Worm (Caenorhabditis elegans): ENCODE data around the gene F56D6.9.

DNA sequence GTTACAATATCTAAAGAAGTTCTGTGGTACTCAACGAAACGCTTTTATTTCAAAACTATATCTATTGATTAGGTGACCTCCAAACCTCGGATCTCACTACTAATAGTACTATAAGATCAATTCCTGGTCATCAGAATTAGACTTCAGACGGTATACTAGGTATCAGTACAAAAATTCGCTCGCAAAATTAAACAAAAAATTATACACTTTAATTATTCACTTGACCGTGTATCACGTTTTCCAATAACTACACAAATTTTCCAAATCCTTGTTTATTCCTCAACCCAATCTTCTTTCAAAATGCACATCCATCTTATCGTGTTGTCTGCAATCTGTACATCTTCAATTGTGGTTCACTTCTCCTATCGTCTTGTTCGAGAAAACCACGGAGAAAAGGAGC is 26.0 kb downstream of the F56D6.9 start, which contains the start of gene F56D6.23:
- TF ChIP-seq flt-1 (GFP tag; IDR thresholded peaks at IDR 0.05) = no peak
- no peak for TF ChIP-seq ama-1 (optimal IDR thresholded peaks at IDR 0.05)
- TF ChIP-seq hmbx-1 (tag; optimal IDR thresholded peaks at IDR 0.05) = no peak
- no peak for TF ChIP-seq F13C5.2 (tag; optimal IDR thresholded peaks at IDR 0.05)
- no peak for TF ChIP-seq tbx-37 (GFP tag; conservative IDR thresholded peaks at IDR 0.05)
- no peak for TF ChIP-seq B0310.2 (tag; optimal IDR thresholded peaks at IDR 0.05)
- TF ChIP-seq tbx-11 (GFP tag; IDR thresholded peaks at IDR 0.05) = no peak
- TF ChIP-seq ceh-13 (GFP tag; optimal IDR thresholded peaks at IDR 0.05) = no peak
- no peak for TF ChIP-seq sea-1 (GFP tag; conservative IDR thresholded peaks at IDR 0.05)
